Worm (Caenorhabditis elegans): ENCODE results near the gene gbb-2.

DNA sequence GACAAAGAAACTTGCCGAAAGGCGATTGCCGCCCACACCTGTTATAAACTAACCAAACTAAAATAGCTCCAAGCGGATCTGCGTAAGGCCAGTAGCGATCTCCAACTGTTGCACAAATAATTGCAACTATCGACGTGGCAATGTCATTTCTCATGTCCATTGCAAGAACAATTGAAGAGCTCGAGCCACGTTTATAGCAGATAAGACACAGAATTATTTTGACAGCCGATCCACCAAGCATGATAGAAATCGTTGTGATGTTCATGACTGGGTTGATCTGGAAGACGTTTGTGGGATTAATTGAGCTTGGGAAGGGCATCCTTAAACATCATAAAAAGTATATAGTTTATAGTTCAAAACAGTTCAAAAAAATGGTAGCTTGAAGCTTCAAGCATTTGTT is 36.4 kb upstream of the gbb-2 start:
- no peak for TF ChIP-seq flt-1 (GFP tag; IDR thresholded peaks at IDR 0.05)
- TF ChIP-seq tab-1 (GFP tag; IDR thresholded peaks at IDR 0.05), result no peak
- TF ChIP-seq klf-2 (GFP tag; conservative IDR thresholded peaks at IDR 0.05), result no peak
